Worm (Caenorhabditis elegans) whole organism, L3 larva: Measurements from ENCODE around the gene gut-2.

Experiments
- R02D3.7 ChIP-seq: fragments of 150-350 bp; optimal IDR thresholded peaks from 2 replicates; lab custom pipeline; 2014; ENCODE audit warnings: missing biosample characterization, missing genetic modification characterization
- ZK546.5 ChIP-seq: sonication (generic microtip); optimal IDR thresholded peaks from 2 replicates; lab custom pipeline; 2017; ENCODE audit warnings: missing biosample characterization, missing genetic modification characterization
- ama-1 ChIP-seq: fragments of 150-350 bp; optimal IDR thresholded peaks from 2 replicates; lab custom pipeline; 2018
- ceh-16 ChIP-seq: sonication (generic microtip); optimal IDR thresholded peaks from 2 replicates; lab custom pipeline; 2017; ENCODE audit warnings: missing biosample characterization, missing genetic modification characterization
- ceh-28 ChIP-seq: fragments of 150-350 bp; optimal IDR thresholded peaks from 2 replicates; lab custom pipeline; 2014; ENCODE audit warnings: missing biosample characterization, missing genetic modification reagents, missing genetic modification characterization
- ceh-82 ChIP-seq: fragments of 150-350 bp; optimal IDR thresholded peaks from 2 replicates; lab custom pipeline; 2014; ENCODE audit warnings: missing biosample characterization, missing genetic modification characterization
- ceh-9 ChIP-seq: sonication (generic microtip); optimal IDR thresholded peaks from 2 replicates; lab custom pipeline; 2018; ENCODE audit warnings: missing biosample characterization, missing genetic modification characterization
- daf-12 ChIP-seq: fragments of 150-350 bp; optimal IDR thresholded peaks from 2 replicates; lab custom pipeline; 2014; ENCODE audit warnings: missing biosample characterization, missing genetic modification reagents, missing genetic modification characterization
- egl-27 ChIP-seq: sonication (generic microtip); optimal IDR thresholded peaks from 4 replicates; lab custom pipeline; 2017; ENCODE audit warnings: missing biosample characterization, missing genetic modification reagents, missing genetic modification characterization
- egl-5 ChIP-seq: fragments of 150-350 bp; optimal IDR thresholded peaks from 2 replicates; lab custom pipeline; 2017; ENCODE audit warnings: missing biosample characterization, missing genetic modification reagents, missing genetic modification characterization, inconsistent platforms
- elt-1 ChIP-seq: fragments of 150-350 bp; optimal IDR thresholded peaks from 2 replicates; lab custom pipeline; 2014; ENCODE audit warnings: missing biosample characterization, missing genetic modification characterization
- elt-2 ChIP-seq: sonication (generic microtip); optimal IDR thresholded peaks from 2 replicates; lab custom pipeline; 2016; ENCODE audit warnings: missing genetic modification reagents, mild to moderate bottlenecking, missing genetic modification characterization, missing compliant biosample characterization
- elt-3 ChIP-seq, 3 experiments: fragments of 150-350 bp in 1 of 3; sonication (generic microtip) in 2 of 3; optimal IDR thresholded peaks; 2 replicates in 2 of 3; 4 replicates in 1 of 3; lab custom pipeline; 2014 to 2017; ENCODE audit warnings: missing biosample characterization in 3 of 3, missing genetic modification characterization in 3 of 3
- eor-1 ChIP-seq, 2 experiments: fragments of 150-350 bp; optimal IDR thresholded peaks; 2 replicates each; lab custom pipeline; 2014 to 2018; ENCODE audit warnings: missing biosample characterization in 2 of 2, missing genetic modification characterization in 2 of 2
- fkh-10 ChIP-seq: sonication (generic microtip); optimal IDR thresholded peaks from 2 replicates; lab custom pipeline; 2017; ENCODE audit warnings: missing biosample characterization, missing genetic modification reagents, missing genetic modification characterization
- fkh-2 ChIP-seq: fragments of 150-350 bp; optimal IDR thresholded peaks from 2 replicates; lab custom pipeline; 2014; ENCODE audit warnings: missing biosample characterization, missing genetic modification reagents, missing genetic modification characterization
- fos-1 ChIP-seq: fragments of 150-350 bp; optimal IDR thresholded peaks from 2 replicates; lab custom pipeline; 2014; ENCODE audit warnings: missing biosample characterization, missing genetic modification characterization
- hmg-11 ChIP-seq: sonication (generic microtip); optimal IDR thresholded peaks from 2 replicates; lab custom pipeline; 2016; ENCODE audit warnings: missing genetic modification characterization, missing compliant biosample characterization
- jun-1 ChIP-seq: fragments of 150-350 bp; optimal IDR thresholded peaks from 2 replicates; lab custom pipeline; 2014; ENCODE audit warnings: missing biosample characterization, missing genetic modification reagents, missing genetic modification characterization
- lin-15B ChIP-seq: fragments of 150-350 bp; optimal IDR thresholded peaks from 2 replicates; lab custom pipeline; 2014; ENCODE audit warnings: missing biosample characterization, missing genetic modification characterization
- lin-39 ChIP-seq: fragments of 150-350 bp; optimal IDR thresholded peaks from 2 replicates; lab custom pipeline; 2018; ENCODE audit warnings: missing biosample characterization, missing genetic modification reagents, missing genetic modification characterization
- lsy-12 ChIP-seq: sonication (generic microtip); optimal IDR thresholded peaks from 2 replicates; lab custom pipeline; 2016; ENCODE audit warnings: mild to moderate bottlenecking, missing genetic modification characterization, missing compliant biosample characterization
- mdl-1 ChIP-seq: fragments of 150-350 bp; optimal IDR thresholded peaks from 2 replicates; lab custom pipeline; 2014; ENCODE audit warnings: missing biosample characterization, missing genetic modification characterization
- mml-1 ChIP-seq: fragments of 150-350 bp; sonication (generic microtip); optimal IDR thresholded peaks from 3 replicates; lab custom pipeline; 2014; ENCODE audit warnings: missing biosample characterization, missing genetic modification characterization
- nfya-1 ChIP-seq: sonication (generic microtip); optimal IDR thresholded peaks from 2 replicates; lab custom pipeline; 2017; ENCODE audit warnings: missing genetic modification characterization, mild to moderate bottlenecking, missing compliant biosample characterization, antibody characterized with exemption, moderate library complexity; ENCODE audit not compliant: insufficient read depth
- nhr-11 ChIP-seq: fragments of 150-350 bp; optimal IDR thresholded peaks from 2 replicates; lab custom pipeline; 2014; ENCODE audit warnings: missing biosample characterization, missing genetic modification characterization
- nhr-12 ChIP-seq: fragments of 150-350 bp; optimal IDR thresholded peaks from 2 replicates; lab custom pipeline; 2014; ENCODE audit warnings: missing biosample characterization, missing genetic modification characterization
- nhr-23 ChIP-seq: fragments of 150-350 bp; optimal IDR thresholded peaks from 2 replicates; lab custom pipeline; 2014; ENCODE audit warnings: missing biosample characterization, missing genetic modification reagents, missing genetic modification characterization
- nhr-237 ChIP-seq: fragments of 150-350 bp; optimal IDR thresholded peaks from 2 replicates; lab custom pipeline; 2014; ENCODE audit warnings: missing biosample characterization, missing genetic modification characterization
- nhr-25 ChIP-seq: sonication (generic microtip); optimal IDR thresholded peaks from 2 replicates; lab custom pipeline; 2017; ENCODE audit warnings: missing biosample characterization, missing genetic modification characterization
- nhr-28 ChIP-seq: fragments of 150-350 bp; optimal IDR thresholded peaks from 2 replicates; lab custom pipeline; 2014; ENCODE audit warnings: missing biosample characterization, missing genetic modification characterization
- nhr-43 ChIP-seq: sonication (generic microtip); optimal IDR thresholded peaks from 2 replicates; lab custom pipeline; 2016; ENCODE audit warnings: mild to moderate bottlenecking, missing genetic modification characterization, missing compliant biosample characterization; ENCODE audit not compliant: poor library complexity, severe bottlenecking
- nhr-67 ChIP-seq: fragments of 150-350 bp; optimal IDR thresholded peaks from 2 replicates; lab custom pipeline; 2014; ENCODE audit warnings: missing biosample characterization, missing genetic modification characterization
- nhr-76 ChIP-seq: fragments of 150-350 bp; sonication (generic microtip); optimal IDR thresholded peaks from 5 replicates; lab custom pipeline; 2014; ENCODE audit warnings: missing biosample characterization, missing genetic modification characterization
- nhr-77 ChIP-seq: fragments of 150-350 bp; optimal IDR thresholded peaks from 2 replicates; lab custom pipeline; 2014; ENCODE audit warnings: missing biosample characterization, missing genetic modification characterization
- pha-4 ChIP-seq: fragments of 150-350 bp; optimal IDR thresholded peaks from 2 replicates; lab custom pipeline; 2014; ENCODE audit warnings: missing biosample characterization, missing genetic modification reagents, missing genetic modification characterization
- pqm-1 ChIP-seq: fragments of 150-350 bp; optimal IDR thresholded peaks from 2 replicates; lab custom pipeline; 2017; ENCODE audit warnings: missing biosample characterization, missing genetic modification characterization, inconsistent platforms
- sea-2 ChIP-seq: fragments of 150-350 bp; sonication (generic microtip); optimal IDR thresholded peaks from 4 replicates; lab custom pipeline; 2014; ENCODE audit warnings: missing biosample characterization, missing genetic modification reagents, missing genetic modification characterization
- skn-1 ChIP-seq: fragments of 150-350 bp; optimal IDR thresholded peaks from 2 replicates; lab custom pipeline; 2014; ENCODE audit warnings: missing biosample characterization, missing genetic modification characterization
- snpc-4 ChIP-seq: fragments of 150-350 bp; optimal IDR thresholded peaks from 2 replicates; lab custom pipeline; 2014; ENCODE audit warnings: missing biosample characterization, missing genetic modification characterization
- tbx-2 ChIP-seq: sonication (generic microtip); optimal IDR thresholded peaks from 2 replicates; lab custom pipeline; 2016; ENCODE audit warnings: mild to moderate bottlenecking, missing genetic modification characterization, missing compliant biosample characterization
- unc-39 ChIP-seq: sonication (generic microtip); optimal IDR thresholded peaks from 4 replicates; lab custom pipeline; 2017; ENCODE audit warnings: missing biosample characterization, missing genetic modification characterization
- unc-62 ChIP-seq: fragments of 150-350 bp; sonication (generic microtip); optimal IDR thresholded peaks from 4 replicates; lab custom pipeline; 2014; ENCODE audit warnings: missing biosample characterization, missing genetic modification reagents, missing genetic modification characterization
- zag-1 ChIP-seq: fragments of 150-350 bp; optimal IDR thresholded peaks from 2 replicates; lab custom pipeline; 2014; ENCODE audit warnings: missing biosample characterization, missing genetic modification characterization
- ztf-11 ChIP-seq: fragments of 150-350 bp; optimal IDR thresholded peaks from 2 replicates; lab custom pipeline; 2014; ENCODE audit warnings: missing biosample characterization, missing genetic modification characterization

The gut-2 gene

DNA sequence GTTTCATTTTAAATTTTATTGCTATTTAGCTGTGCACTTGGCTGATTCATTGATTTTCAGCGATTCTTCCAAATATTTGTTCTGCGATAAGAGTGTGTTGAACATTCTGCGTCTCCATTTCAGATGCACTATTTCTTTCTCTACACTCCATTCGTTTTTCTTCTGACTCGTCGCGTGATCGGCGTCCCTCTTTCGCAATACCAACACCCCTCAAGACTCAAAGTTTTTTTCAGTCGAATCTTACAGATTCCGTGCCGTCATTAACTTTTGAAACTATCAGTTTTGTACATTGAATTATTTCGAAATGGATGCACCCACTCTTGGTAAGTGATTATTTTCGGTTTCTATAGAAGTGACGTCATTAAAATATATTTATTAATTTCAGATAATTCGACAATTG, 34.5 kb upstream of the gut-2 start, which contains the start of gene frm-10:
Gene frm-10 (plus strand): TSS at position 234 of the 400 bp plus-strand sequence.
- TF ChIP-seq pha-4 (tag; lab: Kevin White, UChicago) (peak; percentile 87), R02D3.7 (tag; lab: Kevin White, UChicago) (no peak), snpc-4 (tag; lab: Kevin White, UChicago) (peak; percentile 51), lin-15B (peak; percentile 53), elt-2 (peak; percentile 89), nhr-76 (tag; lab: Kevin White, UChicago) (no peak), ZK546.5 (tag; lab: Kevin White, UChicago) (no peak), mml-1 (no peak), ceh-9 (no peak), nhr-25 (tag; lab: Kevin White, UChicago) (peak; percentile 36), jun-1 (tag; lab: Kevin White, UChicago) (peak; percentile 28), nfya-1 (peak; percentile 67), nhr-43 (tag; lab: Kevin White, UChicago) (peak; percentile 12), pqm-1 (peak; percentile 100), lin-39 (tag; lab: Kevin White, UChicago) (peak; percentile 45), egl-5 (no peak), nhr-11 (tag; lab: Kevin White, UChicago) (peak; percentile 31), hmg-11 (tag; lab: Kevin White, UChicago) (peak; percentile 90), skn-1 (tag; lab: Kevin White, UChicago) (peak; percentile 28), lsy-12 (peak; percentile 9), ceh-28 (tag; lab: Kevin White, UChicago) (peak; percentile 68), daf-12 (no peak), nhr-23 (tag; lab: Kevin White, UChicago) (peak; percentile 53)

DNA sequence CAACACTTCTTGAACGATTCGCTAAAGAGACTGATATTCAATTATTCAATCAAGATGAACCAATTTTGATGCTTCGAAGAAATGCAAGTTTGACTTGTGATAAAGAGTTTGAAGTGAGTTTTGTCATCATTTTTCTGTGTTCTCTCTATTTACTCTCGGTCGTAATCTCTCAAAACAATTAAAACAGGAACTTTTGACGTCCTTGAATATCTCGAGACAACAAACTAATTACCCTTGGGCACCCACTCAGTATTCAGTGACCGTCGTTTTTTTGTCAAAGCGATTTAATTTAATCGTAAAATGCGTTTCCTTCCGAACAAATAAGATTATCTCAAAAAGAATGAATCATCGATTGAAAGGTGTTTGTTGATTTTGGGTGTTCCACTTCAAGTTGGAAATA, 33.4 kb upstream of the gut-2 start:
- peak; percentile 49 for TF ChIP-seq skn-1 (tag; lab: Kevin White, UChicago)
- TF ChIP-seq ZK546.5 (tag; lab: Kevin White, UChicago) = no peak
- TF ChIP-seq nhr-25 (tag; lab: Kevin White, UChicago) = peak; percentile 34
- peak; percentile 9 for TF ChIP-seq elt-2
- no peak for TF ChIP-seq fos-1 (tag; lab: Kevin White, UChicago)

DNA sequence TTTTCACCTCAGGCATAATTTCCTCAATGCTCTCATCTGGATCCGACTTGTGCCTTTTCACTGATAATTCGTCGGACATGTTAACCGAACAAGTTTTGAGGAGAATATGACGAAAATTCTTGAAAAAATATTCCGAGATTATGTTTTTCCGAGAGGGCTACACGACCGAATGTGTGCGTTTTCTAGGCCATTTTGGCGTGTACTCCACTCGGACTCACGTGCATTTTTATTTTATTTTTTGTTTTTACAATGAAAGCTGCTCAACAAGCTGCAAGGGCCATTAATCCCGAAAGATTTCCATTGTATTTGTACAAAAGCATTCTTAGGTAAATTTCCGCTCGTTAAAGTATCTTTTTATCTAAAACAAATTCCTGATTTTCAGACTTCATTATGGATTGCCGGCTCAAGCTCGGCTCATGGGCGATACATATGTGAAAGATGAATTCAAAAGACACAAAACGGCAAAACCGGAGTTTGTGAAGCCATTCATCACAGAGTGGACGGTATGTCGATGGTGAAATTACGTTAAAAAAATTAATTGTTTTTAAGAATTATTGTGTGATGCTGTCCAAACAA, 29.2 kb upstream of the gut-2 start, which contains the start of the genes F25H9.6 and F25H9.7:
Gene F25H9.6 (minus strand): TSS at position 172 of the 576 bp plus-strand sequence.
Gene F25H9.7 (plus strand): TSS at position 187 of the 576 bp plus-strand sequence.
- TF ChIP-seq pqm-1 = peak; percentile 60
- no peak for TF ChIP-seq unc-39 (tag; lab: Kevin White, UChicago)
- TF ChIP-seq egl-27 = peak; percentile 18
- no peak for TF ChIP-seq elt-1 (tag; lab: Kevin White, UChicago)
- no peak for TF ChIP-seq nhr-11 (tag; lab: Kevin White, UChicago)
- no peak for TF ChIP-seq pha-4 (tag; lab: Kevin White, UChicago)
- no peak for TF ChIP-seq ceh-16 (tag; lab: Kevin White, UChicago)
- TF ChIP-seq nhr-237 (tag; lab: Kevin White, UChicago) = no peak
- TF ChIP-seq unc-62 (GFP tag; lab: Kevin White, UChicago) = no peak
- TF ChIP-seq nhr-43 (tag; lab: Kevin White, UChicago) = peak; percentile 95
- TF ChIP-seq nhr-28 (tag; lab: Kevin White, UChicago) = no peak
- no peak for TF ChIP-seq daf-12
- no peak for TF ChIP-seq zag-1 (tag; lab: Kevin White, UChicago)
- peak; percentile 52 for TF ChIP-seq R02D3.7 (tag; lab: Kevin White, UChicago)
- TF ChIP-seq fkh-10 (GFP tag; lab: Kevin White, UChicago) = no peak
- peak; percentile 48 for TF ChIP-seq skn-1 (tag; lab: Kevin White, UChicago)
- TF ChIP-seq jun-1 (tag; lab: Kevin White, UChicago) = peak; percentile 54
- TF ChIP-seq mml-1 = no peak
- peak; percentile 48 for TF ChIP-seq nhr-25 (tag; lab: Kevin White, UChicago)
- peak; percentile 56 for TF ChIP-seq nhr-23 (tag; lab: Kevin White, UChicago)
- TF ChIP-seq ama-1 (lab: Kevin White, UChicago) = no peak
- no peak for TF ChIP-seq nhr-12 (tag; lab: Kevin White, UChicago)
- TF ChIP-seq elt-3 (tag; optimal IDR thresholded peaks at IDR 0.05; lab: Kevin White, UChicago) = no peak
- TF ChIP-seq eor-1 (tag; optimal IDR thresholded peaks at IDR 0.05; lab: Kevin White, UChicago) = no peak
- peak; percentile 87 for TF ChIP-seq lsy-12
- TF ChIP-seq ceh-82 = no peak
- peak; percentile 27 for TF ChIP-seq nhr-77
- TF ChIP-seq ceh-9 = no peak
- TF ChIP-seq mdl-1 = peak; percentile 78
- peak; percentile 39 for TF ChIP-seq tbx-2 (tag; lab: Kevin White, UChicago)
- peak; percentile 9 for TF ChIP-seq ceh-28 (tag; lab: Kevin White, UChicago)
- TF ChIP-seq ZK546.5 (tag; lab: Kevin White, UChicago) = no peak
- peak; percentile 72 for TF ChIP-seq snpc-4 (tag; lab: Kevin White, UChicago)
- no peak for TF ChIP-seq nhr-67 (tag; lab: Kevin White, UChicago)
- TF ChIP-seq fkh-2 (tag; lab: Kevin White, UChicago) = no peak
- peak; percentile 83 for TF ChIP-seq hmg-11 (tag; lab: Kevin White, UChicago)
- TF ChIP-seq nfya-1 = peak; percentile 77
- peak; percentile 49 for TF ChIP-seq lin-39 (tag; lab: Kevin White, UChicago)
- TF ChIP-seq sea-2 (GFP tag; lab: Kevin White, UChicago) = no peak
- TF ChIP-seq lin-15B = peak; percentile 76
- TF ChIP-seq egl-5 = no peak
- TF ChIP-seq nhr-76 (tag; lab: Kevin White, UChicago) = no peak
- TF ChIP-seq ztf-11 (tag; lab: Kevin White, UChicago) = no peak
- TF ChIP-seq fos-1 (tag; lab: Kevin White, UChicago) = no peak
